Worm (Caenorhabditis elegans): ENCODE data around the gene spp-8.

- TF ChIP-seq lin-13 (GFP tag; optimal IDR thresholded peaks at IDR 0.05) (no peak), egl-27 (tag; optimal IDR thresholded peaks at IDR 0.05) (no peak)
Measured at ce11 chrIV:8454076-8454475, 27.4 kb upstream of the spp-8 start.

Measured in whole organism, L2 larva.